Worm (Caenorhabditis elegans) whole organism, L4/young adult: ENCODE data around the gene tra-3.
"Not testable (repeated sequence)": the region's sequence is repeated elsewhere in the genome, so short reads cannot be mapped to it uniquely, and the experiment has no call there.

Experiments used
- W03F9.2 ChIP-seq: fragments of 150-350 bp; optimal IDR thresholded peaks from 2 replicates; lab custom pipeline; 2014; ENCODE audit warnings: missing biosample characterization, missing genetic modification characterization
- dao-5 ChIP-seq: sonication (generic microtip); optimal IDR thresholded peaks from 2 replicates; lab custom pipeline; 2016; ENCODE audit warnings: missing genotype, missing genetic modification characterization, moderate library complexity, missing compliant biosample characterization
- him-1 ChIP-seq: sonication (generic microtip); optimal IDR thresholded peaks from 2 replicates; lab custom pipeline; 2016; ENCODE audit warnings: missing genotype, missing genetic modification reagents, missing genetic modification characterization, missing compliant biosample characterization

The tra-3 gene

ce11 chrIV:14444077-14444476, at the start of gene tra-3:
Gene tra-3, minus strand, starts transcription at chrIV:14444183.
- TF ChIP-seq dao-5 (tag; lab: Kevin White, UChicago) = no peak
- no peak for TF ChIP-seq him-1 (tag; lab: Kevin White, UChicago)
- TF ChIP-seq W03F9.2 (tag; lab: Kevin White, UChicago) = no peak

DNA sequence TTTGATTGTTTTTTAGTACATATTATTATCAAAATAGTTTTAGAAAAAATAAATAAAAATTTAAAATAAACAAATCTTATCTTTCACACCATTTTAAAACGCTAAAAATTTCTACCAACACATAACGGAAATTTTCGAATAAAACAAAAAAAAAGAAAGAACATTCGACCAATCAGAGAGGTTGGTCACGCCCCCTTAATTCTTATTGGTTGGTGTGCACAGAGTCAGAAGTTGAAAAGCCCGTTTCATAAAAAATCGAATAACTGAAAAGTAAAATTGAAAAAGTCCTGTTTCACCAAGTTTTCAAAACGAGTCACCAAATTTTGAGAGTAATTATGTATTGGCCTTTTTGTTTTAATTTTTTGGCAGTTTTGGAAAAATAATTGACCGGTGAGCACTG, 47.2 kb upstream of the tra-3 start:
- TF ChIP-seq him-1 (tag; lab: Kevin White, UChicago) (no peak), W03F9.2 (tag; lab: Kevin White, UChicago) (no peak), dao-5 (tag; lab: Kevin White, UChicago) (no peak)

DNA sequence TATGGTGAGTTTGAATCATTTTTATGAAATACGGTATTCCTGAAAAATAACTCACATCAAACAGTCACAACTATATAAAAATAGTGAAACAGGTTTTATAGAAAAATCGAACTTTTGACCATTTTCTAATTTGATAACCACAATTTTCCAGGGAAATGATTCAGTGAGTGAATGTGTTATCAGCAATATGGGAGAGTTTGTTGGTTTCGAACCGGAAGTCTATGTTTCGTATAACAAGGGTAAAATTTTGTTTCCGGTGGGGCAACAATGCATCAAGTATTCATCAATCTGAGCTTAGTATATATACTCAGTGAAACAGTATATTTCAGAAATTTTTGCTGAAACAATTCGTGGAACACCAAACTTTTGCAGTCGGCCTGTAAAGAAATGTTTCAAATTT, 39.4 kb upstream of the tra-3 start:
- TF ChIP-seq him-1 (tag; lab: Kevin White, UChicago) (no peak), W03F9.2 (tag; lab: Kevin White, UChicago) (no peak), dao-5 (tag; lab: Kevin White, UChicago) (no peak)

DNA sequence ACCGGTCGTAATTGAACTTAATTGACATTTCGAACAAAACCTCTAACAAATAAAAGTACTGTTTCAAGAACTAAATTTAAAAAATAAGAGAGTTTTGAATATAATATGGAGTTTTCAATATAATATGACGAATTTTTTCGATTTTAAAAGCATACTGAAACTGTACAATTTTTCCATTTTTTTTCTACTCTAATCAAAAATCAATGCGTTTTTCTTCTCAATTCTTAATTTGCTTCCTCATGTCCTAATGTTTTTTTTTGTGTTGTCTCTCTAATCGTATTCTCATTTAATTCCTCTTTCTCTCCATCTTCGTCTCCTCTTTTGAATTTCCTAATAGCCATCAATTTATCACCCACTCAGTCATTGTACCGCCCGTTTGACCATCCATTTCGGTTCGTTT, 38.0 kb upstream of the tra-3 start, which contains the start of gene Y57G11A.4:
Gene Y57G11A.4, plus strand, starts transcription at position 301 of the 400 bp plus-strand sequence.
- no peak for TF ChIP-seq dao-5 (tag; lab: Kevin White, UChicago)
- TF ChIP-seq him-1 (tag; lab: Kevin White, UChicago) = no peak
- TF ChIP-seq W03F9.2 (tag; lab: Kevin White, UChicago) = no peak

ce11 chrIV:14469013-14469412, 25.0 kb upstream of the tra-3 start:
- TF ChIP-seq W03F9.2 (tag; lab: Kevin White, UChicago) (no peak), dao-5 (tag; lab: Kevin White, UChicago) (no peak), him-1 (tag; lab: Kevin White, UChicago) (no peak)

- TF ChIP-seq dao-5 (tag; lab: Kevin White, UChicago) = no peak
- no peak for TF ChIP-seq him-1 (tag; lab: Kevin White, UChicago)
- no peak for TF ChIP-seq W03F9.2 (tag; lab: Kevin White, UChicago)
These were observed 22.9 kb upstream of the tra-3 start for ce11 chrIV:14466837-14467236.

DNA sequence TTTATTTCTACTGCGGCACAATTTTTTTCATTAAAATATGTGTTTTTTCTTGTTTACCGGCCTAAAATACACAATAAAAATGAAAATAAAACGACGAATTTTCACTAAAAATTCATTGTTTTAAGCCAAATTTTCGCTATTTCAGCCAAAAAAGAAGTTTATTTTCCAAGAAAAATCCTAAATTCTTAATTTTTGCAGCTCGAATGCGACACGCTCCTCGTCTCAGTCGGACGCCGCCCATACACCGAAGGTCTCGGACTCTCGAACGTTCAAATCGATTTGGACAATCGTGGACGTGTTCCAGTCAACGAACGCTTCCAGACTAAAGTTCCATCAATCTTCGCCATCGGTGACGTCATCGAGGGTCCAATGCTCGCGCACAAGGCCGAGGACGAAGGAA, 22.1 kb upstream of the tra-3 start:
- TF ChIP-seq him-1 (tag; lab: Kevin White, UChicago) = no peak
- no peak for TF ChIP-seq W03F9.2 (tag; lab: Kevin White, UChicago)
- no peak for TF ChIP-seq dao-5 (tag; lab: Kevin White, UChicago)

- peak; percentile 67 for TF ChIP-seq him-1 (tag; lab: Kevin White, UChicago)
- TF ChIP-seq dao-5 (tag; lab: Kevin White, UChicago) = no peak
- peak; percentile 85 for TF ChIP-seq W03F9.2 (tag; lab: Kevin White, UChicago)
These were observed 20.1 kb upstream of the tra-3 start, which contains the start of gene dld-1 for ce11 chrIV:14464065-14464567. Gene dld-1, plus strand, starts transcription at chrIV:14464517.

DNA sequence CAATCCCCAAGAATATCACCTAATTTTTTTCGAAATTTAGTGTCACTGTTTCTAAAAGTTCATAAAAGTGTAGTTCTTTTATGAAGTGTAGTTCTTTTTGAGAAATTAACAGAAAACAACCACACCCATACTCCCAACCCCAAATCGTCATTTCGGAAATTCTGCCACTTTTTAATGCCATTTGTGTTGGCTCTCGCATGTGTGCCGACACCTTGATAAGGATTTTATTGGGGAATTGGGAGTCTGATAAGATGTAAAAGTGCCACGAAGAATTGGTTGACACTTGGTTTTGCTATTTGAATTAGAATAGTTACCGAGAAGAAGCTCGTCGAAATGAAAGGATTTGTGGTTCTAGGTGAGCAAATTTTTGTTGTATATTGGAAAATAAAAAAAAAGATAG, 12.7 kb upstream of the tra-3 start, which contains the start of gene nspg-9:
Gene nspg-9, plus strand, starts transcription at position 234 of the 400 bp plus-strand sequence.
- no peak for TF ChIP-seq W03F9.2 (tag; lab: Kevin White, UChicago)
- no peak for TF ChIP-seq dao-5 (tag; lab: Kevin White, UChicago)
- TF ChIP-seq him-1 (tag; lab: Kevin White, UChicago) = no peak

- TF ChIP-seq dao-5 (tag; lab: Kevin White, UChicago) (no peak), W03F9.2 (tag; lab: Kevin White, UChicago) (no peak), him-1 (tag; lab: Kevin White, UChicago) (no peak)
These were observed 1.3 kb upstream of the tra-3 start for ce11 chrIV:14445191-14445795.

ce11 chrIV:14437391-14437790, 6.6 kb downstream of the tra-3 start:
- TF ChIP-seq him-1 (tag; lab: Kevin White, UChicago) = no peak
- no peak for TF ChIP-seq dao-5 (tag; lab: Kevin White, UChicago)

DNA sequence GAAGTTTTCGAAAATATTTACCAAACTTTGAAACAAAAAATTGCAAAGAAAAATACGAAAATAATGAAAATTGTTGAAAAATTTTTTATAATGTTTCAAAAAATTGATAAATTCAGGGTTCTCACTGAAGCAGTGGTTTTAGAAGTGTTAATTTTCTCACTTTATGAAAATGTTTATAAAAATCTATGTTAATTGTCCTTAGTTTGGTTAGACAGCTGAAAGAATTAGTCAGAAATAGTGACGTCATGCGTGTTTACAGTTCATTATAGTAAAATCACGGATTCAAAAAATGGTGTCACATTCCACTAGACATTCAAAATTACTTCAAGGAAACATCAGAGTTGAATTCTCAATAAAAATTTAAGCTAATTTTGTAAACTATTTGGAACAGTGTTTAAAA, 8.1 kb downstream of the tra-3 start:
- no peak for TF ChIP-seq W03F9.2 (tag; lab: Kevin White, UChicago)

- TF ChIP-seq dao-5 (tag; lab: Kevin White, UChicago) (no peak), him-1 (tag; lab: Kevin White, UChicago) (no peak), W03F9.2 (tag; lab: Kevin White, UChicago) (no peak)
These were observed 13.1 kb downstream of the tra-3 start, which contains the start of gene F55B11.4 for ce11 chrIV:14430853-14431252. Gene F55B11.4, minus strand, starts transcription at chrIV:14430920.

- not testable (repeated sequence) for TF ChIP-seq W03F9.2, him-1, dao-5 (tag; lab: Kevin White, UChicago)
These were observed 16.6 kb downstream of the tra-3 start, which contains the start of gene F55B11.5 for ce11 chrIV:14427395-14427794. Gene F55B11.5, plus strand, starts transcription at chrIV:14427695.
